Fruit fly (Drosophila melanogaster) Kc167 (cell line): ENCODE measurements around the gene Acsf3.

ENCODE experiments used
- Sin3A ChIP-seq: fragments of >200 bp; optimal IDR thresholded peaks from 2 replicates; lab custom pipeline; 2018; ENCODE audit warnings: missing external identifiers
- h ChIP-seq: fragments of >200 bp; optimal IDR thresholded peaks from 3 replicates; lab custom pipeline; 2018; ENCODE audit warnings: missing external identifiers
- insv ChIP-seq: fragments of >200 bp; optimal IDR thresholded peaks from 3 replicates; lab custom pipeline; 2018; ENCODE audit warnings: missing external identifiers
- psq ChIP-seq: fragments of >200 bp; optimal IDR thresholded peaks from 2 replicates; lab custom pipeline; 2017; ENCODE audit warnings: missing external identifiers
- ttk ChIP-seq: sonication (Bioruptor generic); optimal IDR thresholded peaks from 2 replicates; lab custom pipeline; 2017; ENCODE audit warnings: missing external identifiers

DNA sequence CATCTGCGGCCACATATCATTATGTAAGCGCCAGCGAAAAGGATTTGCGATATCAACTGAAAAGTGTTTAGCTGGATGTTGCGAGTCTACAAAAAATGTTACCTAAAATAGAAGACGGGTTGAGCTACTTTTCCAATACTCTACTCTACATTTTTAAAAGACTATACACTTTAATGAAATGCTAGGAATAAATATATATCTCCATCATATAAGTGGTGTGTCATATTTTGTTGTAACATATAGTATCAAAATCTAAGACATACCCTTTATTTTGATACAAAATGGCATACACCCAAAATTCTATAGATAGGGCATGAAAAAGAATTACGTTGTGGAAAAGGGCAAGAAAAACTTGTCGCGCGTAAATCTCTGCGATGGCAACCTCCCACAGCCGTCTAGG, 14.2 kb downstream of the Acsf3 start:
- TF ChIP-seq Sin3A (lab: Kevin White, UChicago) (no peak), h (lab: Kevin White, UChicago) (no peak), psq (lab: Kevin White, UChicago) (no peak), insv (no peak), ttk (lab: Kevin White, UChicago) (no peak)
